Fruit fly (Drosophila melanogaster) whole organism, wandering third instar larva: ENCODE data around the gene spri.

Experiments used
- Abd-B ChIP-seq: fragments of >200 bp; optimal IDR thresholded peaks from 2 replicates; lab custom pipeline; 2017; ENCODE audit warnings: missing biosample characterization, missing genetic modification characterization
- CG32264 ChIP-seq: fragments of 200-800 bp; sonication (Bioruptor generic); optimal IDR thresholded peaks from 2 replicates; lab custom pipeline; 2016; ENCODE audit warnings: missing biosample characterization, missing genetic modification characterization
- CG9705 ChIP-seq: fragments of 200-800 bp; sonication (Bioruptor generic); optimal IDR thresholded peaks from 2 replicates; lab custom pipeline; 2018; ENCODE audit warnings: missing biosample characterization, mild to moderate bottlenecking, missing genetic modification characterization
- CrebA ChIP-seq: fragments of 200-800 bp; sonication (Bioruptor generic); optimal IDR thresholded peaks from 2 replicates; lab custom pipeline; 2016; ENCODE audit warnings: missing biosample characterization, mild to moderate bottlenecking, missing genetic modification characterization, borderline replicate concordance
- Dfd ChIP-seq: fragments of >200 bp; optimal IDR thresholded peaks from 2 replicates; lab custom pipeline; 2017; ENCODE audit warnings: missing biosample characterization, missing genetic modification characterization
- Dif ChIP-seq: fragments of 200-275, 200-300 bp; sonication (Bioruptor generic); optimal IDR thresholded peaks from 2 replicates; lab custom pipeline; 2018; ENCODE audit warnings: missing biosample characterization, missing genetic modification characterization; ENCODE audit not compliant: partially characterized antibody
- GATAd ChIP-seq: sonication (Bioruptor generic); optimal IDR thresholded peaks from 2 replicates; lab custom pipeline; 2016; ENCODE audit warnings: missing biosample characterization, missing genetic modification characterization
- HLH106 ChIP-seq: fragments of 200-800 bp; optimal IDR thresholded peaks from 3 replicates; lab custom pipeline; 2019; ENCODE audit warnings: missing biosample characterization, mild to moderate bottlenecking, missing genetic modification characterization, moderate library complexity
- Hnf4 ChIP-seq: fragments of 200-800 bp; sonication (Bioruptor generic); optimal IDR thresholded peaks from 2 replicates; lab custom pipeline; 2016; ENCODE audit warnings: missing biosample characterization, mild to moderate bottlenecking, missing genetic modification characterization
- Hr78 ChIP-seq: fragments of >200 bp; optimal IDR thresholded peaks from 2 replicates; lab custom pipeline; 2017; ENCODE audit warnings: missing biosample characterization, missing genetic modification characterization
- Hr83 ChIP-seq: fragments of 200-300 bp; sonication (Bioruptor generic); optimal IDR thresholded peaks from 2 replicates; lab custom pipeline; 2016; ENCODE audit warnings: missing biosample characterization, mild to moderate bottlenecking, missing genetic modification characterization, moderate library complexity; ENCODE audit not compliant: poor library complexity, severe bottlenecking
- Jra ChIP-seq: sonication (Bioruptor generic); optimal IDR thresholded peaks from 2 replicates; lab custom pipeline; 2016; ENCODE audit warnings: missing biosample characterization, missing genetic modification characterization
- Mio ChIP-seq: sonication (Bioruptor generic); optimal IDR thresholded peaks from 2 replicates; lab custom pipeline; 2016; ENCODE audit warnings: missing biosample characterization, missing genetic modification characterization
- Myc ChIP-seq: fragments of >200 bp; optimal IDR thresholded peaks from 2 replicates; lab custom pipeline; 2017
- N ChIP-seq: fragments of >200 bp; optimal IDR thresholded peaks from 2 replicates; lab custom pipeline; 2018; ENCODE audit warnings: missing biosample characterization, missing external identifiers, missing genetic modification characterization
- OdsH ChIP-seq: fragments of 200-800 bp; sonication (Bioruptor generic); optimal IDR thresholded peaks from 2 replicates; lab custom pipeline; 2016; ENCODE audit warnings: missing biosample characterization, mild to moderate bottlenecking, missing genetic modification characterization
- Rel ChIP-seq, 2 experiments: fragments of 200-800 bp; sonication (Bioruptor generic) in 1 of 2; optimal IDR thresholded peaks; 2 replicates in 1 of 2; 3 replicates in 1 of 2; lab custom pipeline; 2016 to 2019; ENCODE audit warnings: mild to moderate bottlenecking in 2 of 2, missing biosample characterization in 2 of 2, missing genetic modification characterization in 2 of 2, moderate library complexity in 1 of 2
- Sp1 ChIP-seq: fragments of 200-800 bp; sonication (Bioruptor generic); optimal IDR thresholded peaks from 3 replicates; lab custom pipeline; 2019; ENCODE audit warnings: missing biosample characterization, mild to moderate bottlenecking, missing genetic modification characterization, moderate library complexity
- Vsx2 ChIP-seq: fragments of 200-300, 225-300 bp; sonication (Bioruptor generic); optimal IDR thresholded peaks from 2 replicates; lab custom pipeline; 2018; ENCODE audit warnings: missing biosample characterization, missing genetic modification characterization; ENCODE audit not compliant: partially characterized antibody
- br ChIP-seq: fragments of 200-800 bp; sonication (Bioruptor generic); optimal IDR thresholded peaks from 2 replicates; lab custom pipeline; 2016; ENCODE audit warnings: missing biosample characterization, missing genetic modification characterization
- brk ChIP-seq: fragments of 200-800 bp; sonication (Bioruptor generic); optimal IDR thresholded peaks from 2 replicates; lab custom pipeline; 2016; ENCODE audit warnings: missing biosample characterization, mild to moderate bottlenecking, missing genetic modification characterization
- dl ChIP-seq, 2 experiments: fragments of 175-275, 200-275 bp in 1 of 2; fragments of 200-275 bp in 1 of 2; sonication (Bioruptor generic); optimal IDR thresholded peaks; lab custom pipeline; 2018; ENCODE audit warnings: mild to moderate bottlenecking in 2 of 2, missing biosample characterization in 2 of 2, missing genetic modification characterization in 2 of 2, moderate library complexity in 2 of 2; ENCODE audit not compliant: partially characterized antibody in 2 of 2, insufficient read depth in 1 of 2
- dmrt93B ChIP-seq: fragments of 200-800 bp; sonication (Bioruptor generic); optimal IDR thresholded peaks from 2 replicates; lab custom pipeline; 2018; ENCODE audit warnings: missing biosample characterization, mild to moderate bottlenecking, missing genetic modification characterization
- dsf ChIP-seq: sonication (Bioruptor generic); optimal IDR thresholded peaks from 2 replicates; lab custom pipeline; 2016; ENCODE audit warnings: missing biosample characterization, missing genetic modification characterization, borderline replicate concordance
- ey ChIP-seq: fragments of 200-800 bp; sonication (Bioruptor generic); optimal IDR thresholded peaks from 2 replicates; lab custom pipeline; 2016; ENCODE audit warnings: missing biosample characterization, missing genetic modification characterization
- foxo ChIP-seq, 2 experiments: fragments of 200-800 bp; sonication (Bioruptor generic); optimal IDR thresholded peaks; 2 replicates in 1 of 2; 3 replicates in 1 of 2; lab custom pipeline; 2016 to 2017; ENCODE audit warnings: missing biosample characterization in 2 of 2, missing genetic modification characterization in 2 of 2
- fru ChIP-seq: fragments of 200-800 bp; sonication (Bioruptor generic); optimal IDR thresholded peaks from 3 replicates; lab custom pipeline; 2016; ENCODE audit warnings: missing biosample characterization, mild to moderate bottlenecking, missing genetic modification characterization
- h ChIP-seq: fragments of 200-800 bp; sonication (Bioruptor generic); optimal IDR thresholded peaks from 3 replicates; lab custom pipeline; 2016; ENCODE audit warnings: missing biosample characterization, mild to moderate bottlenecking, missing genetic modification characterization
- jim ChIP-seq: fragments of 175-275, 200-325 bp; sonication (Bioruptor generic); optimal IDR thresholded peaks from 2 replicates; lab custom pipeline; 2016; ENCODE audit warnings: missing biosample characterization, mild to moderate bottlenecking, missing genetic modification characterization
- lola ChIP-seq: fragments of >200 bp; optimal IDR thresholded peaks from 2 replicates; lab custom pipeline; 2017; ENCODE audit warnings: missing biosample characterization, missing genetic modification characterization
- pan ChIP-seq: fragments of >200 bp; optimal IDR thresholded peaks from 2 replicates; lab custom pipeline; 2017
- psq ChIP-seq: fragments of 200-800 bp; sonication (Bioruptor generic); optimal IDR thresholded peaks from 3 replicates; lab custom pipeline; 2017; ENCODE audit warnings: missing biosample characterization, mild to moderate bottlenecking, missing genetic modification characterization, moderate library complexity
- rgr ChIP-seq: fragments of 200-800 bp; sonication (Bioruptor generic); optimal IDR thresholded peaks from 3 replicates; lab custom pipeline; 2016; ENCODE audit warnings: missing biosample characterization, mild to moderate bottlenecking, missing genetic modification characterization
- sage ChIP-seq: fragments of 200-800 bp; sonication (Bioruptor generic); optimal IDR thresholded peaks from 2 replicates; lab custom pipeline; 2016; ENCODE audit warnings: missing biosample characterization, mild to moderate bottlenecking, missing genetic modification characterization
- sv ChIP-seq: fragments of 200-800 bp; sonication (Bioruptor generic); optimal IDR thresholded peaks from 3 replicates; lab custom pipeline; 2016; ENCODE audit warnings: missing biosample characterization, missing genetic modification characterization
- tai ChIP-seq: sonication (Bioruptor generic); optimal IDR thresholded peaks from 2 replicates; lab custom pipeline; 2016; ENCODE audit warnings: missing biosample characterization, missing genetic modification characterization
- usp ChIP-seq: fragments of >200 bp; optimal IDR thresholded peaks from 2 replicates; lab custom pipeline; 2017; ENCODE audit warnings: missing biosample characterization, missing genetic modification characterization
- woc ChIP-seq: sonication (Bioruptor generic); optimal IDR thresholded peaks from 2 replicates; lab custom pipeline; 2016; ENCODE audit warnings: missing biosample characterization, mild to moderate bottlenecking, missing genetic modification characterization

spri gene

DNA sequence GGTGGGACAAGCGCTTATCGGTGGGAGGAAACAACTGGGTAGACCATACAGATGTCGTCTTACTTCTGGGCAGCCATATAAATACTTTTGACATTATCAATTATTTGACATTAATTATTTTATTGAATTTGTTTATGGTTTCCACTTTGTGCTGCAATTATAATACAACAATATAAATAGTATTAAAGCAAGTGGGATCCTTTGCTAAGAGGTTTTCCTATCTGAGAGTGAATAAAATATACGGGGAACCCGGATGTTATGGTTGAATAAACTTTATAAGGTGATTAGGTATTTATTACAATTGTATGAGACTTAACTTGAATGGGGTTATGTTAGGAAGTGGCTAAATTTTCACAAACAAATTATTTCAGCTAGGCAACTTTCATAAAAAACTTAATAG, 98.1 kb downstream of the spri start, which contains the start of gene CG32687:
CG32687 (minus strand) TSS at position 101 of the 400 bp plus-strand sequence.
- TF ChIP-seq N (GFP tag; lab: Kevin White, UChicago) (no peak), tai (no peak), CrebA (no peak), ey (GFP tag; lab: Kevin White, UChicago) (no peak), brk (GFP tag; lab: Kevin White, UChicago) (no peak), foxo (GFP tag; optimal IDR thresholded peaks at IDR 0.05; lab: Kevin White, UChicago) (no peak), h (GFP tag; lab: Kevin White, UChicago) (no peak), jim (GFP tag; lab: Kevin White, UChicago) (no peak)

DNA sequence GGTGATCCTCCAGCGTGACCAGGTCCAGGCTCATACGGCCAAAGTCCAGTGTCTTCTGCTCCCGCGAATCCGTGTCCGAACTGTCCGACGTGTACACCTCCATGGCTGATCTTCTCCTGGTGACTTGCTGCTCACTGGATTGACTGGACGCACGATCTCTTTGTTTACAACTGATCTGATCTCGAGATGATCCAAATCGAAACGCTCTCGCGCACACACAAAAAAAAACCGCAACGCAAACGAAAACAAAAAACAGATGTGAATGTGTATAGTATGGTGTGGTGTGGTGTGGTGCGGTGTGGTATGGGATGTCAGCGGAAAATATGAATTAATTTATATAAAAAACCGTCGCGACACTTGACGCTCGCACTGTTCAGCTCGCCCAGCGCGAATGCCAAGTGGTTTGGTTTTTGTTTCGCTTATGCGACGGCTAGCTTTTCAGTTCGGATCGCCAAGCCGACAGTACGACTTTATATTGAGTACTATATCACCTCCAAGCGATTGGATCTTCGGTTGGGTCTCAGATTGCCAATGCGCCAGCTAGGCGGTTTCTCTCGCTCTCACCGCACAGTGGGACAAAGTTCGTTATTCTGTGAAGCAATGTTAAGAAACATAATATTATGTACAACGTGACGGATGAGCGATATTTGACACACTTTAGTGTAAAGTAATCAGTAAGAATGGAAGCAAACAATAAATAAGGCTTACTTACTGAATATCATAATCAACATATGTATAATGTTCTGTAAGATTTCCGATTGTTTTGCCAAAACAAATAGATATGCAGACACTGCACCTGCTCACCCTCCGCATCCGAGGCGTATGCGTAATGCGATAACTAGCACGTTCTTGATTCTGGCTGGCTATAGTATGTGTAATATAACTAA, 98.8 kb downstream of the spri start:
- TF ChIP-seq CrebA (no peak), Hr78 (no peak), fru (GFP tag; lab: Kevin White, UChicago) (peak; percentile 84), woc (peak; percentile 28), foxo (GFP tag; optimal IDR thresholded peaks at IDR 0.05; lab: Kevin White, UChicago) (peak in 1 of 2 experiments; percentile 74), Sp1 (GFP tag; lab: Kevin White, UChicago) (peak; percentile 66), br (GFP tag; lab: Kevin White, UChicago) (peak; percentile 52), Abd-B (GFP tag; lab: Kevin White, UChicago) (no peak), lola (GFP tag; lab: Kevin White, UChicago) (no peak), brk (GFP tag; lab: Kevin White, UChicago) (peak; percentile 63), tai (no peak), N (GFP tag; lab: Kevin White, UChicago) (no peak), Vsx2 (no peak), h (GFP tag; lab: Kevin White, UChicago) (peak; percentile 77), pan (no peak), Myc (lab: Kevin White, UChicago) (no peak), rgr (peak; percentile 65), dmrt93B (GFP tag; lab: Kevin White, UChicago) (peak; percentile 26), psq (GFP tag; lab: Kevin White, UChicago) (peak; percentile 34), GATAd (no peak), Rel (GFP tag; optimal IDR thresholded peaks at IDR 0.05; lab: Kevin White, UChicago) (peak; percentile 38), Rel (tag; optimal IDR thresholded peaks at IDR 0.05; lab: Kevin White, UChicago) (no peak), dsf (GFP tag; lab: Kevin White, UChicago) (no peak), OdsH (GFP tag; lab: Kevin White, UChicago) (peak; percentile 64), CG32264 (GFP tag; lab: Kevin White, UChicago) (no peak), sv (GFP tag; lab: Kevin White, UChicago) (peak; percentile 39), Mio (no peak), dl (GFP tag; optimal IDR thresholded peaks at IDR 0.05; lab: Kevin White, UChicago; ENCODE audit: insufficient read depth in 1 of 2, partially characterized antibody in 2 of 2) (no peak), Hnf4 (peak; percentile 52), Jra (GFP tag; lab: Kevin White, UChicago) (peak; percentile 27), HLH106 (peak; percentile 67), ey (GFP tag; lab: Kevin White, UChicago) (peak; percentile 71), Dif (GFP tag; lab: Kevin White, UChicago) (no peak), usp (no peak), jim (GFP tag; lab: Kevin White, UChicago) (peak; percentile 4), CG9705 (GFP tag; lab: Kevin White, UChicago) (no peak), Dfd (GFP tag; lab: Kevin White, UChicago) (no peak), Hr83 (GFP tag; lab: Kevin White, UChicago) (peak; percentile 8), sage (GFP tag; lab: Kevin White, UChicago) (peak; percentile 0)
